Worm (Caenorhabditis elegans) whole organism, L3 larva: ENCODE data around the gene F40G9.7.

Source experiments
- ama-1 ChIP-seq: fragments of 150-350 bp; optimal IDR thresholded peaks from 2 replicates; lab custom pipeline; 2018
- sea-2 ChIP-seq: fragments of 150-350 bp; sonication (generic microtip); optimal IDR thresholded peaks from 4 replicates; lab custom pipeline; 2014; ENCODE audit warnings: missing biosample characterization, missing genetic modification reagents, missing genetic modification characterization
- unc-39 ChIP-seq: sonication (generic microtip); optimal IDR thresholded peaks from 4 replicates; lab custom pipeline; 2017; ENCODE audit warnings: missing biosample characterization, missing genetic modification characterization
- unc-62 ChIP-seq: fragments of 150-350 bp; sonication (generic microtip); optimal IDR thresholded peaks from 4 replicates; lab custom pipeline; 2014; ENCODE audit warnings: missing biosample characterization, missing genetic modification reagents, missing genetic modification characterization

DNA sequence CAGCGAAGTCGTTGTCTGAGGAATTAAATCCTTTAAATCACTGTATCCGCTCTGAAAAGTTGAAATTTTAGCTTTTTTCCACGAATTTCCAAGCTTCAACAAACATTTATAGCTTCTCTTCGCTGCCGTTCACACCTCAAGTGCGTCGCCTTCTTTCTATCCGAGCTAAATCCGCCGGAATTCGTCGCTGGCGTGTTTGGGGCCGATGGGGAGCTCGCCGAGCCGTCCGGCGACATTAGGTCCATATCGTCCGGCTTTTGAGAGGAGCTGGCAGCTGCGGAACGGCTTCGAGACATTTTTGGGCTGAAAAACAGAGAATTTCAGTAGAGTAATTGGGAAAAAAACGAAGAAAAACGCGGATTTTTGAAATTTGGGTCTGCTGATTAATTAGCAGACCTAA is 22.3 kb downstream of the F40G9.7 start, which contains the start of gene mxl-2:
- TF ChIP-seq unc-62 (GFP tag; lab: Kevin White, UChicago) (no peak), ama-1 (no peak), sea-2 (no peak), unc-39 (no peak)
